Fruit fly (Drosophila melanogaster): Measurements from ENCODE around the gene Nf-YB.
A peak's percentile ranks its signal among the peaks of the same experiment; 100 is the strongest.

DNA sequence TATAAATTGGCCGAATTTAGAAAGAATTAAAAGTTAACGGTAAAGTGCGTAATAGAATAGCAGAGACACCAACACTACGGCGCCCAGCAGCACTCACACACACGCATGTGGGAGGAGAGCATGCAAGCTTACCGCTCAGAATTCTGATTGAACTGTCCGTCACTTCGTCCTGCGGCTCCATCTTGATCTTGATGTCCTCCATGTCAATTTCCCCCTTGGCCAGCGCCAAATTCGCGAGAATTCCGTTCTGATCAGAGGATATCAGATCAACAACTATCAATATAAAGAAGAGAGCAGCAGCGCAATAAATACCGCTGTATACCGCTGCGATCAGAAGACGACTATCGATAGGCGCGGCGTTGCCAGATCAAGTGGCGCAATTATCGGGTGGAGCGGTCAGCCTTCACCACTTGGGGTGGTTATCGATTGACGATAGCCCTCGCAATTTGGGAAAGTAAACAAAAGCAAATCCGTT lies at the start of gene Nf-YB, which contains the start of gene CG10462:
- TF ChIP-seq CG32772 (GFP tag; IDR thresholded peaks at IDR 0.05), result no peak
- no peak for TF ChIP-seq otp (GFP tag; IDR thresholded peaks at IDR 0.05)
- TF ChIP-seq HmgD (GFP tag; optimal IDR thresholded peaks at IDR 0.05), result peak; percentile 66
- TF ChIP-seq ara (GFP tag; IDR thresholded peaks at IDR 0.05), result no peak
- TF ChIP-seq Doc2 (GFP tag; IDR thresholded peaks at IDR 0.05), result no peak
- no peak for TF ChIP-seq chif (GFP tag; optimal IDR thresholded peaks at IDR 0.05)
- no peak for TF ChIP-seq CG6683 (GFP tag; optimal IDR thresholded peaks at IDR 0.05)
- TF ChIP-seq psq (GFP tag; optimal IDR thresholded peaks at IDR 0.05), result no peak
- no peak for TF ChIP-seq oc (tag; optimal IDR thresholded peaks at IDR 0.05)
